Worm (Caenorhabditis elegans): ENCODE results near the gene sru-7.

DNA sequence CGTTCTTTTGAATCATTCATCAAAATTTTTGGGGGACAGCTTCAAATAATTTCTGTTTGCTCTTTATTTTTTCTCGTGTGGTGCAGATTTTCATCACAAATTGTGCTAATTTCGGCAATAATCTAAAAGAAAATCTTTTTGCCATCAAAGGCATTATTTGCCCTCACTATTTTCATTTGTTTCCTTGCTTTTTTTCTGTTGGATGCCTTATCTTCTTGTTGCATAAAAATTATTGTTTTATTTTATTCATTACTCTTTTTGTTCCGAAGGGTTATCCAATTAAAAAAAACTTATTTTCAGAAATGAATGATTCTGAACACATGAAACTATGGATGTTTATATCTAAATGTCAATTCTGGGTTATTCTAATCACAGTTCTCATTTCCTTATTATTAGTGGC, 45.4 kb upstream of the sru-7 start, which contains the start of gene T01B11.1:
- TF ChIP-seq flt-1 (GFP tag; IDR thresholded peaks at IDR 0.05) = no peak
- no peak for TF ChIP-seq ceh-36 (tag; optimal IDR thresholded peaks at IDR 0.05)
- TF ChIP-seq scrt-1 (GFP tag; IDR thresholded peaks at IDR 0.05) = no peak
- no peak for TF ChIP-seq ets-7 (tag; optimal IDR thresholded peaks at IDR 0.05)
